Worm (Caenorhabditis elegans) whole organism, L4 larva: Measurements from ENCODE around the gene comt-5.

ENCODE experiments used
- ZK546.5 ChIP-seq, 2 experiments: sonication (generic microtip); optimal IDR thresholded peaks; 2 replicates each; lab custom pipeline; 2017; ENCODE audit warnings: missing biosample characterization in 2 of 2, missing genetic modification characterization in 2 of 2
- ama-1 ChIP-seq: fragments of 150-350 bp; optimal IDR thresholded peaks from 2 replicates; lab custom pipeline; 2014; ENCODE audit warnings: inconsistent platforms, mixed read lengths
- fkh-10 ChIP-seq: fragments of 150-350 bp; optimal IDR thresholded peaks from 2 replicates; lab custom pipeline; 2014; ENCODE audit warnings: missing biosample characterization, missing genetic modification reagents, missing genetic modification characterization
- jun-1 ChIP-seq: fragments of 150-350 bp; optimal IDR thresholded peaks from 2 replicates; lab custom pipeline; 2014; ENCODE audit warnings: missing biosample characterization, missing genetic modification reagents, missing genetic modification characterization
- madf-5 ChIP-seq, 2 experiments: fragments of 200-800 bp; sonication (Bioruptor generic); IDR thresholded peaks; 2 replicates each; pipeline ENCODE4 v1.3.6; 2022; ENCODE audit warnings: missing compliant biosample characterization in 2 of 2, missing genetic modification characterization in 2 of 2
- pha-4 ChIP-seq, 2 experiments: fragments of 150-350 bp in 1 of 2; fragments of 200-800 bp in 1 of 2; sonication (Bioruptor generic) in 1 of 2; IDR thresholded peaks in 1 of 2; optimal IDR thresholded peaks in 1 of 2; 2 replicates each; pipeline versions ENCODE4 v1.3.6 to Lab custom; 2014 to 2022; ENCODE audit warnings: missing genetic modification characterization in 2 of 2, missing genetic modification reagents in 2 of 2, missing biosample characterization in 1 of 2, missing compliant biosample characterization in 1 of 2
- unc-62 ChIP-seq, 3 experiments: fragments of 150-350 bp in 1 of 3; sonication (generic microtip); optimal IDR thresholded peaks in 2 of 3; peaks in 1 of 3; 1 replicate in 1 of 3; 2 replicates in 2 of 3; lab custom pipeline; 2014 to 2017; ENCODE audit warnings: missing biosample characterization in 3 of 3, missing genetic modification characterization in 3 of 3, missing genetic modification reagents in 3 of 3, missing genotype in 1 of 3

ce11 chrV:2016428-2016827 is 37.0 kb downstream of the comt-5 start, which contains the start of gene F59A7.2:
- no peak for TF ChIP-seq jun-1 (tag; lab: Kevin White, UChicago)
- TF ChIP-seq pha-4 (GFP tag; IDR thresholded peaks at IDR 0.05; lab: Robert Waterston, UW): no peak
- no peak for TF ChIP-seq pha-4 (tag; optimal IDR thresholded peaks at IDR 0.05; lab: Kevin White, UChicago)
- TF ChIP-seq fkh-10 (GFP tag; lab: Kevin White, UChicago): no peak
- TF ChIP-seq madf-5 (GFP tag; IDR thresholded peaks at IDR 0.05; lab: Robert Waterston, UW): no peak
- TF ChIP-seq unc-62 (GFP tag; optimal IDR thresholded peaks at IDR 0.05 in 1 of 2; lab: Kevin White, UChicago): no peak
- no peak for TF ChIP-seq unc-62 (tag; optimal IDR thresholded peaks at IDR 0.05; lab: Kevin White, UChicago)
- no peak for TF ChIP-seq ama-1
- no peak for TF ChIP-seq ZK546.5 (tag; optimal IDR thresholded peaks at IDR 0.05; lab: Kevin White, UChicago)
